Worm (Caenorhabditis elegans): Measurements from ENCODE around the gene hhat-2.

The hhat-2 gene

ce11 chrIV:14795918-14796488 is 32.9 kb downstream of the hhat-2 start, which contains the start of gene coq-3:
coq-3 (minus strand) TSS chrIV:14796324.
- TF ChIP-seq hrde-1 (tag; optimal IDR thresholded peaks at IDR 0.05; ENCODE audit: borderline replicate concordance) (no peak), let-607 (tag; optimal IDR thresholded peaks at IDR 0.05) (peak in 1 of 2 experiments; percentile 9), nhr-27 (tag; optimal IDR thresholded peaks at IDR 0.05) (peak; percentile 47), ekl-4 (GFP tag; IDR thresholded peaks at IDR 0.05) (0 out of 2 replicates have a peak, but pooled peaks have one; percentile 34), ccch-3 (GFP tag; optimal IDR thresholded peaks at IDR 0.05) (no peak), zfh-2 (GFP tag; conservative IDR thresholded peaks at IDR 0.05) (no peak), Y53G8AR.9 (GFP tag; conservative IDR thresholded peaks at IDR 0.05) (no peak; the same call in 1 of the 2 replicates), attf-6 (GFP tag; IDR thresholded peaks at IDR 0.05) (peak; percentile 71), mcd-1 (GFP tag; IDR thresholded peaks at IDR 0.05) (0 out of 2 replicates have a peak, but pooled peaks have one; percentile 6), him-1 (tag; optimal IDR thresholded peaks at IDR 0.05) (no peak), nhr-80 (tag; optimal IDR thresholded peaks at IDR 0.05) (no peak), ama-1 (optimal IDR thresholded peaks at IDR 0.05) (peak; percentile 17), ama-1 (GFP tag; optimal IDR thresholded peaks at IDR 0.05) (no peak), repo-1 (tag; optimal IDR thresholded peaks at IDR 0.05) (peak; percentile 46), dox-1 (GFP tag; IDR thresholded peaks at IDR 0.05) (0 out of 2 replicates have a peak, but pooled peaks have one; percentile 15), ztf-3 (GFP tag; optimal IDR thresholded peaks at IDR 0.05) (no peak), snpc-4 (GFP tag; optimal IDR thresholded peaks at IDR 0.05) (no peak), snpc-4 (tag; optimal IDR thresholded peaks at IDR 0.05) (peak in 1 of 4 experiments; percentile 75), hmg-1.2 (GFP tag; IDR thresholded peaks at IDR 0.05) (peak; percentile 4; the same call in 1 of the 2 replicates), attf-5 (GFP tag; optimal IDR thresholded peaks at IDR 0.05) (no peak), rec-8 (tag; optimal IDR thresholded peaks at IDR 0.05) (no peak), K11D2.4 (GFP tag; IDR thresholded peaks at IDR 0.05) (no peak), pbrm-1 (GFP tag; IDR thresholded peaks at IDR 0.05) (no peak), F33H1.4 (GFP tag; IDR thresholded peaks at IDR 0.05) (0 out of 2 replicates have a peak, but pooled peaks have one; percentile 6)

- TF ChIP-seq ekl-4 (GFP tag; IDR thresholded peaks at IDR 0.05) (no peak), ztf-25 (GFP tag; IDR thresholded peaks at IDR 0.05) (no peak), Y67H2A.10 (GFP tag; conservative IDR thresholded peaks at IDR 0.05) (no peak), F52B5.7 (tag; optimal IDR thresholded peaks at IDR 0.05) (no peak), sptf-2 (GFP tag; optimal IDR thresholded peaks at IDR 0.05) (no peak), T07F8.4 (tag; optimal IDR thresholded peaks at IDR 0.05) (no peak), ztf-26 (tag; optimal IDR thresholded peaks at IDR 0.05) (peak; percentile 43), zim-3 (tag; optimal IDR thresholded peaks at IDR 0.05) (no peak), mes-4 (tag; optimal IDR thresholded peaks at IDR 0.05) (no peak), tlf-1 (GFP tag; optimal IDR thresholded peaks at IDR 0.05) (no peak), nhr-90 (tag; optimal IDR thresholded peaks at IDR 0.05) (peak; percentile 38), dpff-1 (tag; optimal IDR thresholded peaks at IDR 0.05) (no peak), hmg-20 (GFP tag; IDR thresholded peaks at IDR 0.05) (no peak), hrde-1 (tag; optimal IDR thresholded peaks at IDR 0.05; ENCODE audit: borderline replicate concordance) (no peak), mcd-1 (GFP tag; IDR thresholded peaks at IDR 0.05) (no peak; the same call in 1 of the 2 replicates), F49E8.2 (tag; optimal IDR thresholded peaks at IDR 0.05; ENCODE audit: insufficient read depth) (no peak), K12H6.12 (tag; optimal IDR thresholded peaks at IDR 0.05) (peak; percentile 66), ceh-27 (GFP tag; optimal IDR thresholded peaks at IDR 0.05) (no peak), him-1 (tag; optimal IDR thresholded peaks at IDR 0.05) (no peak), let-526 (GFP tag; IDR thresholded peaks at IDR 0.05) (no peak), F37B4.10 (GFP tag; IDR thresholded peaks at IDR 0.05) (0 out of 2 replicates have a peak, but pooled peaks have one; percentile 36), ets-4 (GFP tag; optimal IDR thresholded peaks at IDR 0.05) (no peak), bed-1 (GFP tag; IDR thresholded peaks at IDR 0.05) (no peak), madf-6 (GFP tag; IDR thresholded peaks at IDR 0.05) (no peak), Y79H2A.3 (GFP tag; conservative IDR thresholded peaks at IDR 0.05) (no peak), repo-1 (tag; optimal IDR thresholded peaks at IDR 0.05) (no peak), egl-18 (GFP tag; IDR thresholded peaks at IDR 0.05) (no peak)
Measured at ce11 chrIV:14793900-14794624, 34.9 kb downstream of the hhat-2 start.

All from whole organism, young adult.